Worm (Caenorhabditis elegans) whole organism, L3 larva: ENCODE measurements around the gene ndub-8.

Source experiments
- R02D3.7 ChIP-seq: fragments of 150-350 bp; optimal IDR thresholded peaks from 2 replicates; lab custom pipeline; 2014; ENCODE audit warnings: missing biosample characterization, missing genetic modification characterization
- ZK546.5 ChIP-seq: sonication (generic microtip); optimal IDR thresholded peaks from 2 replicates; lab custom pipeline; 2017; ENCODE audit warnings: missing biosample characterization, missing genetic modification characterization
- ama-1 ChIP-seq: fragments of 150-350 bp; optimal IDR thresholded peaks from 2 replicates; lab custom pipeline; 2018
- ceh-9 ChIP-seq: sonication (generic microtip); optimal IDR thresholded peaks from 2 replicates; lab custom pipeline; 2018; ENCODE audit warnings: missing biosample characterization, missing genetic modification characterization
- daf-12 ChIP-seq: fragments of 150-350 bp; optimal IDR thresholded peaks from 2 replicates; lab custom pipeline; 2014; ENCODE audit warnings: missing biosample characterization, missing genetic modification reagents, missing genetic modification characterization
- egl-27 ChIP-seq: sonication (generic microtip); optimal IDR thresholded peaks from 4 replicates; lab custom pipeline; 2017; ENCODE audit warnings: missing biosample characterization, missing genetic modification reagents, missing genetic modification characterization
- elt-1 ChIP-seq: fragments of 150-350 bp; optimal IDR thresholded peaks from 2 replicates; lab custom pipeline; 2014; ENCODE audit warnings: missing biosample characterization, missing genetic modification characterization
- elt-2 ChIP-seq: sonication (generic microtip); optimal IDR thresholded peaks from 2 replicates; lab custom pipeline; 2016; ENCODE audit warnings: missing genetic modification reagents, mild to moderate bottlenecking, missing genetic modification characterization, missing compliant biosample characterization
- fkh-2 ChIP-seq: fragments of 150-350 bp; optimal IDR thresholded peaks from 2 replicates; lab custom pipeline; 2014; ENCODE audit warnings: missing biosample characterization, missing genetic modification reagents, missing genetic modification characterization
- hmg-11 ChIP-seq: sonication (generic microtip); optimal IDR thresholded peaks from 2 replicates; lab custom pipeline; 2016; ENCODE audit warnings: missing genetic modification characterization, missing compliant biosample characterization
- jun-1 ChIP-seq: fragments of 150-350 bp; optimal IDR thresholded peaks from 2 replicates; lab custom pipeline; 2014; ENCODE audit warnings: missing biosample characterization, missing genetic modification reagents, missing genetic modification characterization
- lin-15B ChIP-seq: fragments of 150-350 bp; optimal IDR thresholded peaks from 2 replicates; lab custom pipeline; 2014; ENCODE audit warnings: missing biosample characterization, missing genetic modification characterization
- mdl-1 ChIP-seq: fragments of 150-350 bp; optimal IDR thresholded peaks from 2 replicates; lab custom pipeline; 2014; ENCODE audit warnings: missing biosample characterization, missing genetic modification characterization
- nfya-1 ChIP-seq: sonication (generic microtip); optimal IDR thresholded peaks from 2 replicates; lab custom pipeline; 2017; ENCODE audit warnings: missing genetic modification characterization, mild to moderate bottlenecking, missing compliant biosample characterization, antibody characterized with exemption, moderate library complexity; ENCODE audit not compliant: insufficient read depth
- nhr-12 ChIP-seq: fragments of 150-350 bp; optimal IDR thresholded peaks from 2 replicates; lab custom pipeline; 2014; ENCODE audit warnings: missing biosample characterization, missing genetic modification characterization
- nhr-23 ChIP-seq: fragments of 150-350 bp; optimal IDR thresholded peaks from 2 replicates; lab custom pipeline; 2014; ENCODE audit warnings: missing biosample characterization, missing genetic modification reagents, missing genetic modification characterization
- nhr-25 ChIP-seq: sonication (generic microtip); optimal IDR thresholded peaks from 2 replicates; lab custom pipeline; 2017; ENCODE audit warnings: missing biosample characterization, missing genetic modification characterization
- nhr-67 ChIP-seq: fragments of 150-350 bp; optimal IDR thresholded peaks from 2 replicates; lab custom pipeline; 2014; ENCODE audit warnings: missing biosample characterization, missing genetic modification characterization
- nhr-77 ChIP-seq: fragments of 150-350 bp; optimal IDR thresholded peaks from 2 replicates; lab custom pipeline; 2014; ENCODE audit warnings: missing biosample characterization, missing genetic modification characterization
- pha-4 ChIP-seq: fragments of 150-350 bp; optimal IDR thresholded peaks from 2 replicates; lab custom pipeline; 2014; ENCODE audit warnings: missing biosample characterization, missing genetic modification reagents, missing genetic modification characterization
- pqm-1 ChIP-seq: fragments of 150-350 bp; optimal IDR thresholded peaks from 2 replicates; lab custom pipeline; 2017; ENCODE audit warnings: missing biosample characterization, missing genetic modification characterization, inconsistent platforms
- sea-2 ChIP-seq: fragments of 150-350 bp; sonication (generic microtip); optimal IDR thresholded peaks from 4 replicates; lab custom pipeline; 2014; ENCODE audit warnings: missing biosample characterization, missing genetic modification reagents, missing genetic modification characterization
- snpc-4 ChIP-seq: fragments of 150-350 bp; optimal IDR thresholded peaks from 2 replicates; lab custom pipeline; 2014; ENCODE audit warnings: missing biosample characterization, missing genetic modification characterization
- unc-39 ChIP-seq: sonication (generic microtip); optimal IDR thresholded peaks from 4 replicates; lab custom pipeline; 2017; ENCODE audit warnings: missing biosample characterization, missing genetic modification characterization
- zag-1 ChIP-seq: fragments of 150-350 bp; optimal IDR thresholded peaks from 2 replicates; lab custom pipeline; 2014; ENCODE audit warnings: missing biosample characterization, missing genetic modification characterization
- ztf-4 ChIP-seq: fragments of 150-350 bp; optimal IDR thresholded peaks from 2 replicates; lab custom pipeline; 2014; ENCODE audit warnings: missing biosample characterization, missing genetic modification characterization

Gene ndub-8

ce11 chrII:13852004-13852403, 20.7 kb upstream of the ndub-8 start, which contains the start of gene F08G2.8:
F08G2.8 (plus strand) TSS chrII:13852304.
- TF ChIP-seq daf-12 (tag; lab: Kevin White, UChicago) (no peak), ama-1 (lab: Kevin White, UChicago) (no peak), zag-1 (tag; lab: Kevin White, UChicago) (no peak)

- TF ChIP-seq nfya-1 (peak; percentile 40), ama-1 (lab: Kevin White, UChicago) (peak; percentile 37), nhr-77 (tag; lab: Kevin White, UChicago) (peak; percentile 72), pqm-1 (peak; percentile 41), elt-2 (tag; lab: Kevin White, UChicago) (peak; percentile 46), nhr-25 (tag; lab: Kevin White, UChicago) (peak; percentile 31), snpc-4 (tag; lab: Kevin White, UChicago) (peak; percentile 52)
Observed at ce11 chrII:13852532-13853199, 20.0 kb upstream of the ndub-8 start.

- TF ChIP-seq mdl-1 (tag; lab: Kevin White, UChicago) (no peak), hmg-11 (tag; lab: Kevin White, UChicago) (no peak), nfya-1 (peak; percentile 95), elt-2 (tag; lab: Kevin White, UChicago) (peak; percentile 6), pha-4 (tag; lab: Kevin White, UChicago) (no peak), fkh-2 (tag; lab: Kevin White, UChicago) (no peak), ZK546.5 (tag; lab: Kevin White, UChicago) (no peak)
Observed at ce11 chrII:13855352-13855751, 17.3 kb upstream of the ndub-8 start.

ce11 chrII:13858352-13858751, 14.3 kb upstream of the ndub-8 start:
- TF ChIP-seq pha-4 (tag; lab: Kevin White, UChicago) (no peak), ztf-4 (tag; lab: Kevin White, UChicago) (no peak), jun-1 (tag; lab: Kevin White, UChicago) (no peak), nhr-25 (tag; lab: Kevin White, UChicago) (no peak), daf-12 (tag; lab: Kevin White, UChicago) (no peak), zag-1 (tag; lab: Kevin White, UChicago) (no peak), unc-39 (no peak), nhr-12 (tag; lab: Kevin White, UChicago) (no peak), elt-1 (no peak), sea-2 (no peak), lin-15B (tag; lab: Kevin White, UChicago) (no peak), nhr-67 (no peak), ama-1 (lab: Kevin White, UChicago) (no peak)

ce11 chrII:13859847-13860246, 12.8 kb upstream of the ndub-8 start:
- no peak for TF ChIP-seq ztf-4 (tag; lab: Kevin White, UChicago)
- peak; percentile 51 for TF ChIP-seq elt-2 (tag; lab: Kevin White, UChicago)
- peak; percentile 3 for TF ChIP-seq pha-4 (tag; lab: Kevin White, UChicago)
- peak; percentile 79 for TF ChIP-seq pqm-1
- no peak for TF ChIP-seq ama-1 (lab: Kevin White, UChicago)
- TF ChIP-seq, all 47 proteins: peak for 3

ce11 chrII:13860900-13861299, 11.8 kb upstream of the ndub-8 start:
- no peak for TF ChIP-seq ceh-9 (tag; lab: Kevin White, UChicago)
- TF ChIP-seq pqm-1: peak; percentile 80
- TF ChIP-seq elt-2 (tag; lab: Kevin White, UChicago): peak; percentile 86
- TF ChIP-seq, all 47 proteins: peak for 2

- TF ChIP-seq elt-1 (no peak), nhr-23 (tag; lab: Kevin White, UChicago) (no peak), fkh-2 (tag; lab: Kevin White, UChicago) (no peak), pqm-1 (peak; percentile 72), elt-2 (tag; lab: Kevin White, UChicago) (peak; percentile 79), egl-27 (no peak), R02D3.7 (tag; lab: Kevin White, UChicago) (no peak)
- TF ChIP-seq, all 47 proteins: peak for 2
Observed at ce11 chrII:13862453-13862852, 10.2 kb upstream of the ndub-8 start.
